In the genomic region with DNA sequence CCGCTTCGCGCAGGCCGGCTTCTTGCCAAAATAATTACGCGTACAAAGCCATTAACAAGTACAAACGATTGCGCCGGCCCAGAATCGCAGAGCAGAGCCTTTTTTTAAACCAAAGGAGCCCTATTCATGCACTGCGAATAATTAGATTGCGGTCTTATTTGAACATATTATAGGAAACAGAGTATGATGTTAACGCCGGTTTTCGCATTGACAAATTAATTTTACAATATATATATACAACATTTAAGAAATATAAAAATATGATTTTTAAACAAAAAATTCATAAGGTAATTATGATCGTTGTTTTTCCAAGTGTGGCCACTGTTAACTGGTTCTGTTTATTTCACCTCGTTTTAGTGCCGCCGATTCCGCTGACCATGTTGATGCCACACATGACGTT, we compare ENCODE assay signal across 1 fruit fly cellular context.
TF ChIP-seq lines count a peak whose summit lies in the region.

No protein-coding gene starts in this region.

TF ChIP-seq in whole organism, prepupa, 60 proteins besides CTCF, POLR2A, EP300 and RAD21 (continued from another document):
- TF ChIP-seq Gug (GFP tag; IDR thresholded peaks at IDR 0.05; lab: Robert Waterston, UW) (no peak), dac (GFP tag; optimal IDR thresholded peaks at IDR 0.05; lab: Kevin White, UChicago) (no peak), salr (GFP tag; optimal IDR thresholded peaks at IDR 0.05; lab: Kevin White, UChicago) (no peak), CG11902 (GFP tag; optimal IDR thresholded peaks at IDR 0.05; lab: Kevin White, UChicago) (peak; percentile 15), dsx (GFP tag; optimal IDR thresholded peaks at IDR 0.05; lab: Kevin White, UChicago; ENCODE audit: poor library complexity, severe bottlenecking) (peak; percentile 49), net (GFP tag; optimal IDR thresholded peaks at IDR 0.05; lab: Kevin White, UChicago) (peak; percentile 22), pdm3 (GFP tag; optimal IDR thresholded peaks at IDR 0.05; lab: Kevin White, UChicago) (peak; percentile 14), lz (GFP tag; optimal IDR thresholded peaks at IDR 0.05; lab: Kevin White, UChicago) (peak; percentile 10), Hr4 (GFP tag; optimal IDR thresholded peaks at IDR 0.05; lab: Kevin White, UChicago) (no peak), Sox102F (GFP tag; optimal IDR thresholded peaks at IDR 0.05; lab: Kevin White, UChicago) (no peak), CG8632 (GFP tag; optimal IDR thresholded peaks at IDR 0.05; lab: Kevin White, UChicago) (peak; percentile 65), CG8119 (GFP tag; IDR thresholded peaks at IDR 0.05; lab: Robert Waterston, UW) (0 out of 3 replicates have a peak, but pooled peaks have one; percentile 14), Ets21C (GFP tag; optimal IDR thresholded peaks at IDR 0.05; lab: Kevin White, UChicago) (no peak), Smox (GFP tag; optimal IDR thresholded peaks at IDR 0.05; lab: Kevin White, UChicago) (peak; percentile 24), CG34406 (GFP tag; optimal IDR thresholded peaks at IDR 0.05; lab: Kevin White, UChicago) (peak; percentile 56), svp (GFP tag; lab: Kevin White, UChicago) (peak; percentile 55), CG3032 (tag; optimal IDR thresholded peaks at IDR 0.05; lab: Kevin White, UChicago) (peak; percentile 65), CG7368 (GFP tag; optimal IDR thresholded peaks at IDR 0.05; lab: Kevin White, UChicago) (peak; percentile 12), Met (GFP tag; optimal IDR thresholded peaks at IDR 0.05; lab: Kevin White, UChicago) (peak; percentile 16), spab (GFP tag; optimal IDR thresholded peaks at IDR 0.05; lab: Kevin White, UChicago) (peak; percentile 51), vri (GFP tag; optimal IDR thresholded peaks at IDR 0.05; lab: Kevin White, UChicago) (no peak), CG11762 (GFP tag; optimal IDR thresholded peaks at IDR 0.05; lab: Kevin White, UChicago; ENCODE audit: insufficient read depth) (no peak), OdsH (GFP tag; optimal IDR thresholded peaks at IDR 0.05; lab: Kevin White, UChicago) (peak; percentile 34), CG6276 (GFP tag; optimal IDR thresholded peaks at IDR 0.05; lab: Kevin White, UChicago) (no peak), Ets96B (tag; optimal IDR thresholded peaks at IDR 0.05; lab: Kevin White, UChicago) (peak; percentile 61), CG9139 (GFP tag; optimal IDR thresholded peaks at IDR 0.05; lab: Kevin White, UChicago) (peak; percentile 36), CG6792 (GFP tag; optimal IDR thresholded peaks at IDR 0.05; lab: Kevin White, UChicago) (peak; percentile 57), CG32006 (GFP tag; optimal IDR thresholded peaks at IDR 0.05; lab: Kevin White, UChicago) (peak; percentile 6), CG6854 (GFP tag; optimal IDR thresholded peaks at IDR 0.05; lab: Kevin White, UChicago) (no peak), Lpt (GFP tag; optimal IDR thresholded peaks at IDR 0.05; lab: Kevin White, UChicago) (no peak), CG4318 (GFP tag; optimal IDR thresholded peaks at IDR 0.05; lab: Kevin White, UChicago) (no peak)
